Fruit fly (Drosophila melanogaster) whole organism, embryonic: Measurements from ENCODE around the gene Chd1.

ENCODE experiments used
- CG1024 ChIP-seq: fragments of 200-800 bp; sonication (Bioruptor generic); IDR thresholded peaks from 2 replicates; pipeline ENCODE4 v1.3.6; 2022; ENCODE audit warnings: missing biosample characterization, missing genetic modification characterization
- CG10462 ChIP-seq: fragments of 200-800 bp; sonication (Bioruptor generic); optimal IDR thresholded peaks from 2 replicates; lab custom pipeline; 2016; ENCODE audit warnings: missing biosample characterization, missing genetic modification characterization
- CG10979 ChIP-seq: fragments of 200-800 bp; sonication (Bioruptor generic); optimal IDR thresholded peaks from 2 replicates; lab custom pipeline; 2018; ENCODE audit warnings: missing biosample characterization, mild to moderate bottlenecking, missing genetic modification characterization, moderate library complexity
- CG12071 ChIP-seq: fragments of 200-800 bp; sonication (Bioruptor generic); optimal IDR thresholded peaks from 3 replicates; lab custom pipeline; 2018; ENCODE audit warnings: missing biosample characterization, mild to moderate bottlenecking, missing genetic modification characterization
- CG15269 ChIP-seq: fragments of 200-800 bp; sonication (Bioruptor generic); optimal IDR thresholded peaks from 2 replicates; lab custom pipeline; 2018; ENCODE audit warnings: missing biosample characterization, mild to moderate bottlenecking, missing genetic modification characterization, moderate library complexity
- CG17385 ChIP-seq: fragments of 200-800 bp; sonication (Bioruptor generic); optimal IDR thresholded peaks from 3 replicates; lab custom pipeline; 2018; ENCODE audit warnings: missing biosample characterization, mild to moderate bottlenecking, missing genetic modification characterization
- CG17568 ChIP-seq: fragments of 200-800 bp; sonication (Bioruptor generic); optimal IDR thresholded peaks from 2 replicates; lab custom pipeline; 2018; ENCODE audit warnings: missing biosample characterization, mild to moderate bottlenecking, missing genetic modification characterization, moderate library complexity
- CG18764 ChIP-seq: fragments of 200-800 bp; sonication (Bioruptor generic); optimal IDR thresholded peaks from 3 replicates; lab custom pipeline; 2016; ENCODE audit warnings: missing biosample characterization, missing genetic modification characterization
- CG2712 ChIP-seq: fragments of 200-800 bp; optimal IDR thresholded peaks from 3 replicates; lab custom pipeline; 2019; ENCODE audit warnings: missing biosample characterization, mild to moderate bottlenecking, missing genetic modification characterization, moderate library complexity
- CG32772 ChIP-seq: fragments of 200-800 bp; sonication (Bioruptor generic); IDR thresholded peaks from 2 replicates; pipeline ENCODE4 v1.3.6; 2022; ENCODE audit warnings: missing biosample characterization, missing genetic modification characterization
- CG4730 ChIP-seq: fragments of 200-800 bp; sonication (Bioruptor generic); IDR thresholded peaks from 2 replicates; pipeline ENCODE4 v1.3.6; 2022; ENCODE audit warnings: missing biosample characterization, missing genetic modification characterization
- CG7372 ChIP-seq: fragments of 200-800 bp; sonication (Bioruptor generic); IDR thresholded peaks from 2 replicates; pipeline ENCODE4 v1.3.6; 2022; ENCODE audit warnings: missing biosample characterization, missing genetic modification characterization
- CG8388 ChIP-seq: fragments of 200-800 bp; sonication (Bioruptor generic); optimal IDR thresholded peaks from 2 replicates; lab custom pipeline; 2019; ENCODE audit warnings: missing biosample characterization, mild to moderate bottlenecking, missing genetic modification characterization, moderate library complexity
- CG8478 ChIP-seq: fragments of >200 bp; optimal IDR thresholded peaks from 2 replicates; lab custom pipeline; 2018
- CG9437 ChIP-seq: fragments of 200-800 bp; sonication (Bioruptor generic); optimal IDR thresholded peaks from 2 replicates; lab custom pipeline; 2018; ENCODE audit warnings: missing biosample characterization, mild to moderate bottlenecking, missing genetic modification characterization
- CTCF ChIP-seq: fragments of 200-800 bp; sonication (Bioruptor generic); optimal IDR thresholded peaks from 2 replicates; lab custom pipeline; 2017; ENCODE audit warnings: missing biosample characterization, mild to moderate bottlenecking, missing genetic modification characterization, moderate library complexity
- CrebB ChIP-seq: fragments of 200-800 bp; sonication (Bioruptor generic); optimal IDR thresholded peaks from 3 replicates; lab custom pipeline; 2018; ENCODE audit warnings: missing biosample characterization, mild to moderate bottlenecking, missing genetic modification characterization
- D ChIP-seq, 2 experiments: fragments of 200-800 bp in 1 of 2; fragments of >200 bp in 1 of 2; sonication (Bioruptor generic) in 1 of 2; optimal IDR thresholded peaks; 2 replicates in 1 of 2; 3 replicates in 1 of 2; lab custom pipeline; 2017; ENCODE audit warnings: mild to moderate bottlenecking in 1 of 2, missing biosample characterization in 1 of 2, missing genetic modification characterization in 1 of 2, missing genetic modification reagents in 1 of 2
- D19B ChIP-seq: fragments of 200-800 bp; sonication (Bioruptor generic); optimal IDR thresholded peaks from 2 replicates; lab custom pipeline; 2017; ENCODE audit warnings: missing biosample characterization, mild to moderate bottlenecking, missing genetic modification characterization
- Dad ChIP-seq: fragments of 200-800 bp; sonication (Bioruptor generic); optimal IDR thresholded peaks from 3 replicates; lab custom pipeline; 2016; ENCODE audit warnings: missing biosample characterization, missing genetic modification characterization
- Dfd ChIP-seq, 2 experiments: fragments of >200 bp; optimal IDR thresholded peaks; 2 replicates each; lab custom pipeline; 2017; ENCODE audit warnings: missing biosample characterization in 2 of 2, missing genetic modification characterization in 2 of 2
- Ets97D ChIP-seq: fragments of 200-800 bp; sonication (Bioruptor generic); optimal IDR thresholded peaks from 3 replicates; lab custom pipeline; 2016; ENCODE audit warnings: missing biosample characterization, missing genetic modification characterization
- HLH3B ChIP-seq: fragments of 200-800 bp; sonication (Bioruptor generic); IDR thresholded peaks from 2 replicates; pipeline ENCODE4 v1.3.6; 2022; ENCODE audit warnings: missing biosample characterization, missing genetic modification characterization
- Hsf ChIP-seq: fragments of 200-800 bp; sonication (Bioruptor generic); optimal IDR thresholded peaks from 3 replicates; lab custom pipeline; 2016; ENCODE audit warnings: missing biosample characterization, missing genetic modification characterization
- Nf-YA ChIP-seq: fragments of 200-800 bp; sonication (Bioruptor generic); IDR thresholded peaks from 2 replicates; pipeline ENCODE4 v1.3.6; 2022; ENCODE audit warnings: missing biosample characterization, missing genetic modification characterization
- NfI ChIP-seq: fragments of 200-800 bp; sonication (Bioruptor generic); optimal IDR thresholded peaks from 3 replicates; lab custom pipeline; 2018; ENCODE audit warnings: missing biosample characterization, mild to moderate bottlenecking, missing genetic modification characterization, moderate library complexity
- Opbp ChIP-seq: fragments of 200-800 bp; sonication (Bioruptor generic); IDR thresholded peaks from 3 replicates; pipeline ENCODE4 v1.3.6; 2022; ENCODE audit warnings: missing biosample characterization, missing genetic modification characterization; ENCODE audit not compliant: partially characterized antibody
- Xrp1 ChIP-seq: fragments of 200-800 bp; sonication (Bioruptor generic); IDR thresholded peaks from 2 replicates; pipeline ENCODE4 v1.3.6; 2022; ENCODE audit warnings: missing biosample characterization, missing genetic modification characterization
- amos ChIP-seq: fragments of 200-800 bp; sonication (Bioruptor generic); IDR thresholded peaks from 2 replicates; pipeline ENCODE4 v1.3.6; 2022; ENCODE audit warnings: missing biosample characterization, missing genetic modification characterization; ENCODE audit not compliant: partially characterized antibody
- cg ChIP-seq: fragments of 200-800 bp; sonication (Bioruptor generic); optimal IDR thresholded peaks from 3 replicates; lab custom pipeline; 2019; ENCODE audit warnings: missing biosample characterization, mild to moderate bottlenecking, missing genetic modification characterization, moderate library complexity
- crp ChIP-seq, 2 experiments: fragments of 200-800 bp; sonication (Bioruptor generic); optimal IDR thresholded peaks; 2 replicates in 1 of 2; 3 replicates in 1 of 2; lab custom pipeline; 2017; ENCODE audit warnings: missing biosample characterization in 2 of 2, missing genetic modification characterization in 2 of 2, mild to moderate bottlenecking in 1 of 2, moderate library complexity in 1 of 2
- dpn ChIP-seq, 2 experiments: fragments of 200-800 bp; sonication (Bioruptor generic); optimal IDR thresholded peaks; 3 replicates each; lab custom pipeline; 2016; ENCODE audit warnings: missing biosample characterization in 2 of 2, missing genetic modification characterization in 2 of 2
- gem ChIP-seq: fragments of 200-800 bp; sonication (Bioruptor generic); optimal IDR thresholded peaks from 2 replicates; lab custom pipeline; 2019; ENCODE audit warnings: missing biosample characterization, mild to moderate bottlenecking, missing genetic modification characterization, moderate library complexity
- grau ChIP-seq: fragments of 200-800 bp; optimal IDR thresholded peaks from 3 replicates; lab custom pipeline; 2019; ENCODE audit warnings: missing biosample characterization, mild to moderate bottlenecking, missing genetic modification characterization, moderate library complexity
- gro ChIP-seq: fragments of 200-800 bp; sonication (Bioruptor generic); optimal IDR thresholded peaks from 2 replicates; lab custom pipeline; 2016; ENCODE audit warnings: missing biosample characterization, missing genetic modification characterization
- hb ChIP-seq: fragments of 200-800 bp; sonication (Bioruptor generic); IDR thresholded peaks from 3 replicates; pipeline ENCODE4 v1.3.6; 2022; ENCODE audit warnings: missing biosample characterization, missing genetic modification characterization; ENCODE audit not compliant: partially characterized antibody
- hkb ChIP-seq, 2 experiments: fragments of 200-800 bp in 1 of 2; fragments of >200 bp in 1 of 2; sonication (Bioruptor generic) in 1 of 2; IDR thresholded peaks in 1 of 2; optimal IDR thresholded peaks in 1 of 2; 2 replicates each; pipeline versions ENCODE4 v1.3.6 to Lab custom; 2017 to 2022; ENCODE audit warnings: missing biosample characterization in 1 of 2, missing genetic modification characterization in 1 of 2
- hth ChIP-seq: fragments of >200 bp; optimal IDR thresholded peaks from 2 replicates; lab custom pipeline; 2017; ENCODE audit warnings: inconsistent platforms
- jigr1 ChIP-seq: fragments of 200-800 bp; sonication (Bioruptor generic); IDR thresholded peaks from 3 replicates; pipeline ENCODE4 v1.3.6; 2022; ENCODE audit warnings: missing biosample characterization, missing genetic modification characterization
- mam ChIP-seq: fragments of 200-800 bp; sonication (Bioruptor generic); optimal IDR thresholded peaks from 3 replicates; lab custom pipeline; 2016; ENCODE audit warnings: missing biosample characterization, missing genetic modification characterization
- pita ChIP-seq: fragments of 200-800 bp; sonication (Bioruptor generic); optimal IDR thresholded peaks from 2 replicates; lab custom pipeline; 2017; ENCODE audit warnings: missing biosample characterization, mild to moderate bottlenecking, missing genetic modification characterization
- pnt ChIP-seq: fragments of 200-800 bp; sonication (Bioruptor generic); optimal IDR thresholded peaks from 3 replicates; lab custom pipeline; 2016; ENCODE audit warnings: missing biosample characterization, missing genetic modification characterization
- prd ChIP-seq, 3 experiments: fragments of >200 bp in 2 of 3; fragments of 200-800 bp in 1 of 3; sonication (Bioruptor generic) in 1 of 3; optimal IDR thresholded peaks in 2 of 3; IDR thresholded peaks in 1 of 3; 2 replicates in 2 of 3; 3 replicates in 1 of 3; pipeline versions ENCODE4 v1.3.6 to Lab custom; 2017 to 2022; ENCODE audit warnings: missing biosample characterization in 1 of 3, missing genetic modification characterization in 1 of 3
- pum ChIP-seq: fragments of 200-800 bp; sonication (Bioruptor generic); optimal IDR thresholded peaks from 2 replicates; lab custom pipeline; 2016; ENCODE audit warnings: missing biosample characterization, missing genetic modification characterization
- sens ChIP-seq: fragments of 200-800 bp; sonication (Bioruptor generic); peaks from one replicate; lab custom pipeline; 2016; ENCODE audit warnings: missing biosample characterization, missing genetic modification characterization
- ssp ChIP-seq: fragments of 200-800 bp; sonication (Bioruptor generic); IDR thresholded peaks from 2 replicates; pipeline ENCODE4 v1.3.6; 2022; ENCODE audit warnings: missing biosample characterization, missing genetic modification characterization
- stwl ChIP-seq: fragments of 200-800 bp; sonication (Bioruptor generic); optimal IDR thresholded peaks from 3 replicates; lab custom pipeline; 2018; ENCODE audit warnings: missing biosample characterization, mild to moderate bottlenecking, missing genetic modification characterization, moderate library complexity
- tgo ChIP-seq: fragments of 200-800 bp; sonication (Bioruptor generic); IDR thresholded peaks from 3 replicates; pipeline ENCODE4 v1.3.6; 2022; ENCODE audit warnings: missing biosample characterization, missing genetic modification characterization
- tin ChIP-seq: fragments of 200-800 bp; sonication (Bioruptor generic); optimal IDR thresholded peaks from 3 replicates; lab custom pipeline; 2016; ENCODE audit warnings: missing biosample characterization, missing genetic modification characterization
- zfh2 ChIP-seq: fragments of 200-800 bp; sonication (Bioruptor generic); optimal IDR thresholded peaks from 2 replicates; lab custom pipeline; 2016; ENCODE audit warnings: missing biosample characterization, missing genetic modification characterization

Gene Chd1

DNA sequence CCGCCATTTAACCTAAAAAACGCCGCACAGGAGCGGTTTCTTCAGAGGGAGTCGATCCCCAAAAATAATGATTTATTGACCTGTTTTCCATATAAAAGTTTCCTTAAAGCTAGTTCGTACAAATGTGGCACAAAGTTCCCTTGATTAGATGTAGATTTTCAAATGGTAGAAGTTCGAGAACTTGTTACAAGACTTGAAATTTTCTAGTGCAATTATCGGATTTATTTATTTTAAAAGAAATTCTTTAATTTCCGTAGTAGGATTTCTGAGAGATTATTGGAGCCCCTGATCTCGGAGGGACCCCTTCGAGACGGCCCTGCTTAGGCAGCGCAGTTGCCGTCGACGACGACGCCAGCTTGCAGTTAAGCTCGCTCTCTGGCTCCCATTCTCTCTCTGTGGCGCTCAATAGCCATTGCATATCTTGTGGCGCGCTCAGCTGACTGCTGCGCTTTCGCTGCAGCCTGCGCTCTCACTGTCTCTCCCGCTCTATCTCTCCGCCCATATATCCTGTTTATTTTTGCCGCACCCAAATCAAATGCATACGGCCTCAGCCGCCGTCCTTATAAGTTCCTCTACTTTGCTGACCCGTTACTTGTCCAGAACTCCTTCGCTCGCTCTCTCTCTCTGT is 29.9 kb downstream of the Chd1 start (continued):
- TF ChIP-seq pum (GFP tag; lab: Kevin White, UChicago) (peak; percentile 48), crp (GFP tag; optimal IDR thresholded peaks at IDR 0.05; lab: Kevin White, UChicago) (peak in 1 of 2 experiments; percentile 4), CG9437 (GFP tag; lab: Kevin White, UChicago) (peak; percentile 2), CG17568 (GFP tag; lab: Kevin White, UChicago) (no peak), ssp (GFP tag; lab: Robert Waterston, UW) (peak; percentile 38; the same call in 1 of the 2 replicates), CG1024 (GFP tag; lab: Robert Waterston, UW) (no peak), hkb (optimal IDR thresholded peaks at IDR 0.05; lab: Kevin White, UChicago) (no peak), hkb (GFP tag; IDR thresholded peaks at IDR 0.05; lab: Robert Waterston, UW) (peak; percentile 48; the same call in 1 of the 2 replicates), CG32772 (GFP tag; lab: Robert Waterston, UW) (0 out of 2 replicates have a peak, but pooled peaks have one; percentile 23), CG10979 (peak; percentile 81), CG7372 (GFP tag; lab: Robert Waterston, UW) (no peak), CG15269 (no peak), tin (GFP tag; lab: Kevin White, UChicago) (peak; percentile 67), prd (optimal IDR thresholded peaks at IDR 0.05; lab: Kevin White, UChicago) (no peak), prd (GFP tag; IDR thresholded peaks at IDR 0.05; lab: Robert Waterston, UW) (peak; percentile 61; the same call in 2 of the 3 replicates), Dfd (GFP tag; optimal IDR thresholded peaks at IDR 0.05; lab: Kevin White, UChicago) (no peak), D (optimal IDR thresholded peaks at IDR 0.05; lab: Kevin White, UChicago) (no peak), D (GFP tag; optimal IDR thresholded peaks at IDR 0.05; lab: Kevin White, UChicago) (peak; percentile 71), pnt (peak; percentile 44), dpn (GFP tag; optimal IDR thresholded peaks at IDR 0.05; lab: Kevin White, UChicago) (peak; percentile 11 to 28), HLH3B (peak; percentile 56), Nf-YA (GFP tag; lab: Robert Waterston, UW) (0 out of 2 replicates have a peak, but pooled peaks have one; percentile 32), Ets97D (GFP tag; lab: Kevin White, UChicago) (no peak), CG2712 (tag; lab: Kevin White, UChicago) (peak; percentile 70), CG8388 (GFP tag; lab: Kevin White, UChicago) (peak; percentile 34), CG18764 (GFP tag; lab: Kevin White, UChicago) (no peak), Xrp1 (peak; percentile 59; the same call in 1 of the 2 replicates), mam (peak; percentile 35), Opbp (GFP tag; lab: Robert Waterston, UW) (peak; percentile 15; the same call in 1 of the 3 replicates), zfh2 (no peak), sens (GFP tag; lab: Kevin White, UChicago) (peak; percentile 95), jigr1 (GFP tag; lab: Robert Waterston, UW) (peak; percentile 59; the same call in 1 of the 3 replicates)

dm6 chr2L:2956992-2957391 is 30.5 kb downstream of the Chd1 start:
- TF ChIP-seq CG17385 (GFP tag; lab: Kevin White, UChicago) (no peak), stwl (tag; lab: Kevin White, UChicago) (no peak), D19B (GFP tag; lab: Kevin White, UChicago) (no peak), amos (no peak), pita (GFP tag; lab: Kevin White, UChicago) (peak; percentile 23), CG12071 (GFP tag; lab: Kevin White, UChicago) (no peak), Dad (no peak), CG10462 (no peak), CTCF (GFP tag; lab: Kevin White, UChicago) (peak; percentile 25), hth (lab: Kevin White, UChicago) (no peak), Hsf (GFP tag; lab: Kevin White, UChicago) (no peak), gro (no peak), tgo (GFP tag; lab: Robert Waterston, UW) (no peak), grau (tag; lab: Kevin White, UChicago) (no peak), hb (GFP tag; lab: Robert Waterston, UW) (no peak), cg (peak; percentile 36), gem (tag; lab: Kevin White, UChicago) (no peak), NfI (no peak), CG4730 (GFP tag; lab: Robert Waterston, UW) (no peak), CrebB (tag; lab: Kevin White, UChicago) (no peak), CG8478 (lab: Kevin White, UChicago) (peak; percentile 15)
